Worm (Caenorhabditis elegans): ENCODE results near the gene cdk-11.1.
A peak's percentile ranks its signal among the peaks of the same experiment; 100 is the strongest.

The cdk-11.1 gene

ce11 chrII:7699009-7699408 is at the start of gene cdk-11.1, which contains the start of gene moa-2:
TSS of gene cdk-11.1 (plus strand) at chrII:7699235.
TSS of gene moa-2 (minus strand) at chrII:7699033.
- TF ChIP-seq nfya-1 (tag; optimal IDR thresholded peaks at IDR 0.05; ENCODE audit: insufficient read depth), result peak; percentile 49
- TF ChIP-seq pha-4 (tag; optimal IDR thresholded peaks at IDR 0.05), result peak; percentile 56
- TF ChIP-seq elt-2 (tag; optimal IDR thresholded peaks at IDR 0.05), result peak; percentile 22
- no peak for TF ChIP-seq daf-12 (tag; optimal IDR thresholded peaks at IDR 0.05)

DNA sequence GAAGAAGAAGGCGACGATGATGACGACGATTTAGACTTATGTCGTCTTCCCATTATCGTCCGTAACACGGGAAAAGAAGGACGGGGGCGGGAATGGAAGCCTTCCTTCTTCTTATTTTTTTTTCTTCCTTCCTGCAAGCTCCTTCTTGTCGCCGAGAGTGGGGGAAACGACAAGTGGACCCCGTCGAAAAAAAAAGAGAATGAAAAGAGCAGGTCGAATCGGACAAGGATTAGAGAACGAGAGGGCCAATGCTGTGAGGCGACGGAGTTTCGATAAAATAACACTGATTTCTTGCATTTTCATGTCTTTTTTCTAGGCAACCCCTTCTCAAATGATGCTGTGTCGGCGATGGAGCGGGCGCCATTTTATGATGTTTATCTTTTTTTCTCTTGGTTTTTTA is 47.9 kb upstream of the cdk-11.1 start, which contains the start of gene pde-4:
Gene pde-4, minus strand, starts transcription at position 76 of the 400 bp plus-strand sequence.
- TF ChIP-seq egl-5 (tag; optimal IDR thresholded peaks at IDR 0.05) (peak; percentile 66), nhr-23 (tag; optimal IDR thresholded peaks at IDR 0.05) (no peak), mdl-1 (tag; optimal IDR thresholded peaks at IDR 0.05) (no peak)

- TF ChIP-seq pha-4 (tag; optimal IDR thresholded peaks at IDR 0.05), result peak; percentile 84
- TF ChIP-seq ama-1 (optimal IDR thresholded peaks at IDR 0.05), result no peak
- no peak for TF ChIP-seq zag-1 (tag; optimal IDR thresholded peaks at IDR 0.05)
- no peak for TF ChIP-seq ztf-11 (tag; optimal IDR thresholded peaks at IDR 0.05)
- TF ChIP-seq elt-3 (tag; optimal IDR thresholded peaks at IDR 0.05), result no peak
- no peak for TF ChIP-seq ceh-82 (tag; optimal IDR thresholded peaks at IDR 0.05)
- no peak for TF ChIP-seq sea-2 (GFP tag; optimal IDR thresholded peaks at IDR 0.05)
- TF ChIP-seq unc-62 (GFP tag; optimal IDR thresholded peaks at IDR 0.05), result no peak
- TF ChIP-seq R02D3.7 (tag; optimal IDR thresholded peaks at IDR 0.05), result no peak
- TF ChIP-seq nhr-25 (tag; optimal IDR thresholded peaks at IDR 0.05), result peak; percentile 62
- no peak for TF ChIP-seq jun-1 (tag; optimal IDR thresholded peaks at IDR 0.05)
- no peak for TF ChIP-seq ztf-4 (tag; optimal IDR thresholded peaks at IDR 0.05)
- peak; percentile 12 for TF ChIP-seq nfya-1 (tag; optimal IDR thresholded peaks at IDR 0.05; ENCODE audit: insufficient read depth)
- TF ChIP-seq snpc-4 (tag; optimal IDR thresholded peaks at IDR 0.05), result no peak
- no peak for TF ChIP-seq fkh-2 (tag; optimal IDR thresholded peaks at IDR 0.05)
- no peak for TF ChIP-seq nhr-11 (tag; optimal IDR thresholded peaks at IDR 0.05)
- no peak for TF ChIP-seq skn-1 (tag; optimal IDR thresholded peaks at IDR 0.05)
- peak; percentile 11 for TF ChIP-seq ceh-28 (tag; optimal IDR thresholded peaks at IDR 0.05)
- no peak for TF ChIP-seq ZK546.5 (tag; optimal IDR thresholded peaks at IDR 0.05)
- no peak for TF ChIP-seq egl-5 (tag; optimal IDR thresholded peaks at IDR 0.05)
- TF ChIP-seq nhr-23 (tag; optimal IDR thresholded peaks at IDR 0.05), result peak; percentile 39
- TF ChIP-seq fos-1 (tag; optimal IDR thresholded peaks at IDR 0.05), result no peak
- TF ChIP-seq fkh-10 (GFP tag; optimal IDR thresholded peaks at IDR 0.05), result no peak
- no peak for TF ChIP-seq lin-15B (tag; optimal IDR thresholded peaks at IDR 0.05)
- no peak for TF ChIP-seq aly-2 (tag; optimal IDR thresholded peaks at IDR 0.05)
- TF ChIP-seq nhr-43 (tag; optimal IDR thresholded peaks at IDR 0.05; ENCODE audit: poor library complexity, severe bottlenecking), result no peak
- no peak for TF ChIP-seq mml-1 (tag; optimal IDR thresholded peaks at IDR 0.05)
- TF ChIP-seq nhr-12 (tag; optimal IDR thresholded peaks at IDR 0.05), result no peak
- TF ChIP-seq lsy-12 (tag; optimal IDR thresholded peaks at IDR 0.05), result no peak
- no peak for TF ChIP-seq nhr-77 (tag; optimal IDR thresholded peaks at IDR 0.05)
- TF ChIP-seq nhr-28 (tag; optimal IDR thresholded peaks at IDR 0.05), result no peak
- no peak for TF ChIP-seq unc-39 (tag; optimal IDR thresholded peaks at IDR 0.05)
- TF ChIP-seq pqm-1 (tag; optimal IDR thresholded peaks at IDR 0.05), result peak; percentile 70
- TF ChIP-seq nhr-76 (tag; optimal IDR thresholded peaks at IDR 0.05), result no peak
- no peak for TF ChIP-seq hmg-11 (tag; optimal IDR thresholded peaks at IDR 0.05)
- TF ChIP-seq tbx-2 (tag; optimal IDR thresholded peaks at IDR 0.05), result no peak
- no peak for TF ChIP-seq daf-12 (tag; optimal IDR thresholded peaks at IDR 0.05)
- TF ChIP-seq elt-2 (tag; optimal IDR thresholded peaks at IDR 0.05), result peak; percentile 84
- TF ChIP-seq ceh-16 (tag; optimal IDR thresholded peaks at IDR 0.05), result no peak
- TF ChIP-seq ceh-9 (tag; optimal IDR thresholded peaks at IDR 0.05), result no peak
Measured at ce11 chrII:7662008-7662686, 36.9 kb upstream of the cdk-11.1 start, which contains the start of gene alfa-1. TSS of gene alfa-1 (minus strand) at chrII:7662522.

Measured in whole organism, L3 larva.